Worm (Caenorhabditis elegans) whole organism, midembryonic: ENCODE measurements around the gene ccpp-6.

Experiments
- T22C8.4 ChIP-seq: fragments of 200-800 bp; sonication (Bioruptor generic); IDR thresholded peaks from 2 replicates; pipeline ENCODE4 v1.3.6; 2022; ENCODE audit warnings: missing genetic modification characterization, missing compliant biosample characterization
- cog-1 ChIP-seq: sonication (generic microtip); optimal IDR thresholded peaks from 2 replicates; lab custom pipeline; 2016; ENCODE audit warnings: missing genetic modification characterization, missing compliant biosample characterization
- flt-1 ChIP-seq: fragments of 200-800 bp; sonication (Bioruptor generic); IDR thresholded peaks from 2 replicates; pipeline ENCODE4 v1.3.6; 2022; ENCODE audit warnings: missing genetic modification characterization, missing compliant biosample characterization

- TF ChIP-seq cog-1 (tag; lab: Kevin White, UChicago) (no peak), T22C8.4 (no peak), flt-1 (no peak)
Measured at ce11 chrII:5365645-5366044, 21.5 kb downstream of the ccpp-6 start, which contains the start of gene F09E5.16.
